Fruit fly (Drosophila melanogaster): ENCODE measurements around the gene Yod1.

Gene Yod1

DNA sequence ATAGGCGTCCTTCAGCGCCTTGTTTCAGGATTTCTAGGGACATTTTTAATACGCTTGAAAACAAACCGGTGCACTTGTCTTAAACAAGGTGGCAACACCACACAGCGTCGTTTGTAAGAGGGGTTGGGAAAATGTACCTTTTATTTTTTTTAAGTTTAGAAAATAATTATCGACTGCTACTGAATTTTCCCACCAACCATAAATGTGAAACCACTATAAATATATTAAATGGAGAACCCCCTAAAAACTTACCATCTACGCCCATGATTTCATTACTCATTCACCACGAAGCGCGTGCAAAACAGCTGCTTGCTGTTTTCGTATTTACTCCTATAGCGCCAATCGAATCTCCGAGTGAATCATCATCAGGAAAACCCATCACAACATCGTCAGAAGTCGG lies 5.6 kb downstream of the Yod1 start, which contains the start of the genes Tcs5 and CHMP2B:
Gene Tcs5 (minus strand): TSS at position 84 of the 400 bp plus-strand sequence.
Gene CHMP2B (plus strand): TSS at position 308 of the 400 bp plus-strand sequence.
- TF ChIP-seq dmrt93B (GFP tag; optimal IDR thresholded peaks at IDR 0.05) (peak; percentile 100), Dfd (GFP tag; optimal IDR thresholded peaks at IDR 0.05) (no peak), dsf (GFP tag; optimal IDR thresholded peaks at IDR 0.05; ENCODE audit: borderline replicate concordance) (peak; percentile 98), foxo (GFP tag; optimal IDR thresholded peaks at IDR 0.05) (peak; percentile 98 to 100), HLH106 (tag; optimal IDR thresholded peaks at IDR 0.05) (peak; percentile 100), CG9705 (GFP tag; optimal IDR thresholded peaks at IDR 0.05) (peak; percentile 100), pan (optimal IDR thresholded peaks at IDR 0.05) (no peak), Dif (GFP tag; optimal IDR thresholded peaks at IDR 0.05; ENCODE audit: partially characterized antibody) (no peak), CG32264 (GFP tag; optimal IDR thresholded peaks at IDR 0.05) (peak; percentile 99), br (GFP tag; optimal IDR thresholded peaks at IDR 0.05) (peak; percentile 100), usp (GFP tag; optimal IDR thresholded peaks at IDR 0.05) (no peak), h (GFP tag; optimal IDR thresholded peaks at IDR 0.05) (peak; percentile 100), Jra (GFP tag; optimal IDR thresholded peaks at IDR 0.05) (peak; percentile 99), jim (GFP tag; optimal IDR thresholded peaks at IDR 0.05) (peak; percentile 95), Mio (GFP tag; optimal IDR thresholded peaks at IDR 0.05) (peak; percentile 96), Vsx2 (GFP tag; optimal IDR thresholded peaks at IDR 0.05; ENCODE audit: partially characterized antibody) (no peak), dl (GFP tag; optimal IDR thresholded peaks at IDR 0.05; ENCODE audit: insufficient read depth in 1 of 2, partially characterized antibody in 2 of 2) (no peak), ey (GFP tag; optimal IDR thresholded peaks at IDR 0.05) (peak; percentile 100), Abd-B (GFP tag; optimal IDR thresholded peaks at IDR 0.05) (no peak), lola (GFP tag; optimal IDR thresholded peaks at IDR 0.05) (no peak), Rel (GFP tag; optimal IDR thresholded peaks at IDR 0.05) (peak; percentile 97), Rel (tag; optimal IDR thresholded peaks at IDR 0.05) (peak; percentile 93), Sp1 (GFP tag; optimal IDR thresholded peaks at IDR 0.05) (peak; percentile 100), fru (GFP tag; optimal IDR thresholded peaks at IDR 0.05) (peak; percentile 100), Hnf4 (GFP tag; optimal IDR thresholded peaks at IDR 0.05) (peak; percentile 100), Hr78 (GFP tag; optimal IDR thresholded peaks at IDR 0.05) (no peak), psq (GFP tag; optimal IDR thresholded peaks at IDR 0.05) (peak; percentile 99), Hr83 (GFP tag; optimal IDR thresholded peaks at IDR 0.05; ENCODE audit: poor library complexity, severe bottlenecking) (peak; percentile 100), CrebA (GFP tag; optimal IDR thresholded peaks at IDR 0.05; ENCODE audit: borderline replicate concordance) (no peak), brk (GFP tag; optimal IDR thresholded peaks at IDR 0.05) (no peak), rgr (GFP tag; optimal IDR thresholded peaks at IDR 0.05) (peak; percentile 100), GATAd (GFP tag; optimal IDR thresholded peaks at IDR 0.05) (peak; percentile 100), N (GFP tag; optimal IDR thresholded peaks at IDR 0.05) (no peak), Myc (optimal IDR thresholded peaks at IDR 0.05) (peak; percentile 59), sage (GFP tag; optimal IDR thresholded peaks at IDR 0.05) (peak; percentile 99), sv (GFP tag; optimal IDR thresholded peaks at IDR 0.05) (peak; percentile 100), OdsH (GFP tag; optimal IDR thresholded peaks at IDR 0.05) (peak; percentile 100), tai (GFP tag; optimal IDR thresholded peaks at IDR 0.05) (no peak), woc (GFP tag; optimal IDR thresholded peaks at IDR 0.05) (peak; percentile 96)

DNA sequence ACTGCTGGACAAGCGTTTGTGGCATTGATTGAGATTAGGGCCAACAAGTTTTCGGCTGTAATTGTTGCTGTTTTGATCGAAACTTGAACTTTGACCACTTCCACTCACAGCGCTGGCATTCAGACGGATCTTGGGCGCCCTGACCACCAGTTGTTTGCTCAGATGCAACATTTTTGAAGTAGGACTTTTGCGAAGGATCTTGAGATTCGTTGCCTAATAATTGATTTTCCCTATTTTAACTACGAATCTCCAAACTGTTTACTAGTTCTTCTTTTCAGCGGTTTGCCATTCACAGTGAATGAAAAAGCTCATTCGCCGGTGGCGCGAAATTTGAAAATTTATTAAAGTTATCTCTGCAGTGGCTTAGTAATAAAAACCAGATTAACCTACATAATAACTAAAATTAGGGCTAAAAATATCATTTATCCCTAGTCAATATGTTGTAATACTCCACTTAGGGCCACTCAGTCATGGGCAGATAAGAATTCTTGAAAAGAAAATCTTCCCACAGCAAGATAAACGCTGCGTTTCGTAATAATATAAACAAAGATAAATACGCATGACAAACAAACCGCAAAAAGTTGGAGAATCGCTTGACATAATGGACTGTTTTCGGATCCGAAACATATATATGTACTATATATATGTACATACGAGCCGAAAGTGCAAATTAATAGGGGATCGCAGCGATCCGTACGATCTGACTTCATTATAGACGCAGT lies 7.9 kb downstream of the Yod1 start, which contains the start of the genes Dhrs4 and Gdap1:
Gene Dhrs4 (minus strand): TSS at position 267 of the 722 bp plus-strand sequence.
Gene Gdap1 (plus strand): TSS at position 574 of the 722 bp plus-strand sequence.
- peak; percentile 22 for TF ChIP-seq Myc (optimal IDR thresholded peaks at IDR 0.05)
- TF ChIP-seq Jra (GFP tag; optimal IDR thresholded peaks at IDR 0.05), result no peak
- TF ChIP-seq GATAd (GFP tag; optimal IDR thresholded peaks at IDR 0.05), result no peak
- no peak for TF ChIP-seq Hr83 (GFP tag; optimal IDR thresholded peaks at IDR 0.05; ENCODE audit: poor library complexity, severe bottlenecking)
